Worm (Caenorhabditis elegans): ENCODE measurements around the gene clc-31.

Gene clc-31

ce11 chrII:378351-378750, 38.0 kb downstream of the clc-31 start, which contains the start of gene C03H5.9:
C03H5.9 (plus strand) TSS chrII:378651.
- TF ChIP-seq zag-1 (tag; optimal IDR thresholded peaks at IDR 0.05) (no peak), crh-2 (tag; optimal IDR thresholded peaks at IDR 0.05) (no peak)

DNA sequence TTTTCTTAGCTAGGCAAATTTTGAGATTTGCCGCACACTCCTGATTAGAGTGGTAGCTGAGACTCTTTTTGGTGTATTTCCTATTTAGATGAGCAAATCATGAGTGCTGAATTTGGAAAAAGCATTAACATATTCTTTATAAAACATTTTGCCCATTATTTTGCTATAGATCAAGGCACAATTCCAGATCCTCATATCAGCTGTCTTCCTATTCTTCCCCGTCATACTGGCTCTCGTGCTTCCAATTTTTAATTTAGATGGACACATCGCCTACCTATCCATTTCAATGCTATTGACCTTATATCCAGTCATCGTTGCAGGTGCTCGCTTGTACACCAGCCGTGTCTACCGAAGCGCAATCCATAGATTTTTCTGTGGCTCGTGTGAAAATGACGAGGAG, 39.6 kb downstream of the clc-31 start, which contains the start of gene C03H5.7:
Gene C03H5.7 (plus strand): TSS at position 301 of the 400 bp plus-strand sequence.
- TF ChIP-seq sem-4 (tag; optimal IDR thresholded peaks at IDR 0.05) = no peak

ce11 chrII:385258-385657, 44.9 kb downstream of the clc-31 start, which contains the start of gene C03H5.5:
C03H5.5 (minus strand) TSS chrII:385358.
- TF ChIP-seq unc-39 (tag; optimal IDR thresholded peaks at IDR 0.05) = no peak
- TF ChIP-seq nhr-25 (tag; optimal IDR thresholded peaks at IDR 0.05) = no peak
- no peak for TF ChIP-seq nhr-129 (tag; optimal IDR thresholded peaks at IDR 0.05)
- TF ChIP-seq lsy-2 (tag; optimal IDR thresholded peaks at IDR 0.05) = no peak
- TF ChIP-seq C34F6.9 (tag; optimal IDR thresholded peaks at IDR 0.05) = no peak
- TF ChIP-seq ama-1 (optimal IDR thresholded peaks at IDR 0.05) = no peak
- TF ChIP-seq egl-27 (tag; optimal IDR thresholded peaks at IDR 0.05) = no peak
- no peak for TF ChIP-seq unc-55 (GFP tag; optimal IDR thresholded peaks at IDR 0.05)
- TF ChIP-seq mdl-1 (tag; optimal IDR thresholded peaks at IDR 0.05) = no peak
- no peak for TF ChIP-seq elt-3 (tag; optimal IDR thresholded peaks at IDR 0.05)
- no peak for TF ChIP-seq aly-2 (tag; optimal IDR thresholded peaks at IDR 0.05)
- no peak for TF ChIP-seq nhr-237 (tag; optimal IDR thresholded peaks at IDR 0.05)
- TF ChIP-seq snpc-4 (tag; optimal IDR thresholded peaks at IDR 0.05) = no peak
- no peak for TF ChIP-seq ztf-11 (tag; optimal IDR thresholded peaks at IDR 0.05)
- TF ChIP-seq ceh-16 (tag; optimal IDR thresholded peaks at IDR 0.05) = no peak
- no peak for TF ChIP-seq ceh-82 (tag; optimal IDR thresholded peaks at IDR 0.05)

DNA sequence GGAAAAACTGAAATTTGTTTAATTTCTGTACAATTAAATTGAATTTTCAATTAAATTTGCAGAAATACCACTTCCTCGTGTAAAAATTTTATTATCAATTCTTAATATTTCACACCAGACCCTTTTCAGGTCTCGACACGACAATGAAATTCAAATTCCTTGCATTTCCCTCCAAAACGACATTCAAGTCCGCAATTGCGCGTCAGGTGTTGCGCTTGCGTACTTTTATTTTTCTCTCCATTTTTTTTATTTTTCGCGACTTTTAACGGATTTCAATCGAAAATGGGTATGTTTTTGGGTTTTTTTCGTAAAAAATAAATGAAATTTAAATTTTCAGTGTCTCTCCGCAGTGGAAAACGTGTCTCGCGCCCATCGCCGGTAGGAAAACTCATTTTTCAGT, 45.6 kb downstream of the clc-31 start, which contains the start of gene C03H5.3:
Gene C03H5.3 (plus strand): TSS at position 132 of the 400 bp plus-strand sequence.
- TF ChIP-seq ama-1 (optimal IDR thresholded peaks at IDR 0.05) = no peak
- no peak for TF ChIP-seq egl-27 (tag; optimal IDR thresholded peaks at IDR 0.05)
- no peak for TF ChIP-seq lin-39 (tag; optimal IDR thresholded peaks at IDR 0.05)
- no peak for TF ChIP-seq R02D3.7 (tag; optimal IDR thresholded peaks at IDR 0.05)
- no peak for TF ChIP-seq Y55F3AM.14 (GFP tag; optimal IDR thresholded peaks at IDR 0.05)
- TF ChIP-seq ztf-1 (GFP tag; conservative IDR thresholded peaks at IDR 0.05) = no peak
- TF ChIP-seq ztf-11 (tag; optimal IDR thresholded peaks at IDR 0.05) = no peak
- peak; percentile 26 for TF ChIP-seq sma-3 (GFP tag; optimal IDR thresholded peaks at IDR 0.05)
- TF ChIP-seq zag-1 (tag; optimal IDR thresholded peaks at IDR 0.05) = no peak
- TF ChIP-seq F13H6.1 (tag; optimal IDR thresholded peaks at IDR 0.05) = peak; percentile 39
- TF ChIP-seq lsy-2 (tag; optimal IDR thresholded peaks at IDR 0.05) = peak; percentile 62 to 70
- peak; percentile 15 for TF ChIP-seq nhr-129 (tag; optimal IDR thresholded peaks at IDR 0.05)
- TF ChIP-seq lin-13 (GFP tag; optimal IDR thresholded peaks at IDR 0.05) = no peak
- no peak for TF ChIP-seq nhr-10 (tag; optimal IDR thresholded peaks at IDR 0.05)
- no peak for TF ChIP-seq nhr-77 (tag; optimal IDR thresholded peaks at IDR 0.05)
- TF ChIP-seq ztf-4 (tag; optimal IDR thresholded peaks at IDR 0.05) = no peak
- TF ChIP-seq ZK546.5 (tag; optimal IDR thresholded peaks at IDR 0.05) = no peak
- no peak for TF ChIP-seq sem-4 (tag; optimal IDR thresholded peaks at IDR 0.05)
- TF ChIP-seq unc-39 (tag; optimal IDR thresholded peaks at IDR 0.05) = no peak
- TF ChIP-seq gmeb-1 (tag; optimal IDR thresholded peaks at IDR 0.05) = peak; percentile 93
- TF ChIP-seq unc-55 (GFP tag; optimal IDR thresholded peaks at IDR 0.05) = peak; percentile 75
- peak; percentile 68 for TF ChIP-seq C34F6.9 (tag; optimal IDR thresholded peaks at IDR 0.05)
- no peak for TF ChIP-seq skn-1 (tag; optimal IDR thresholded peaks at IDR 0.05)
- no peak for TF ChIP-seq blmp-1 (tag; optimal IDR thresholded peaks at IDR 0.05; ENCODE audit: insufficient read depth)
- TF ChIP-seq mdl-1 (tag; optimal IDR thresholded peaks at IDR 0.05) = no peak
- TF ChIP-seq mbf-1 (tag; optimal IDR thresholded peaks at IDR 0.05) = no peak
- no peak for TF ChIP-seq snpc-4 (tag; optimal IDR thresholded peaks at IDR 0.05)
- no peak for TF ChIP-seq peb-1 (tag; optimal IDR thresholded peaks at IDR 0.05)
- no peak for TF ChIP-seq lin-11 (tag; optimal IDR thresholded peaks at IDR 0.05)
- TF ChIP-seq mab-5 (tag; optimal IDR thresholded peaks at IDR 0.05) = no peak
- TF ChIP-seq crh-2 (tag; optimal IDR thresholded peaks at IDR 0.05) = no peak
- no peak for TF ChIP-seq aly-2 (tag; optimal IDR thresholded peaks at IDR 0.05)
- TF ChIP-seq nhr-25 (tag; optimal IDR thresholded peaks at IDR 0.05) = no peak
- TF ChIP-seq nhr-11 (tag; optimal IDR thresholded peaks at IDR 0.05) = no peak
- TF ChIP-seq elt-1 (tag; optimal IDR thresholded peaks at IDR 0.05) = no peak
